Fruit fly (Drosophila melanogaster): ENCODE data around the gene Aduk.
A peak's percentile ranks its signal among the peaks of the same experiment; 100 is the strongest.

- TF ChIP-seq CG14711 (tag; optimal IDR thresholded peaks at IDR 0.05) (no peak), toe (GFP tag; optimal IDR thresholded peaks at IDR 0.05) (no peak), kay (GFP tag; ENCODE audit: borderline replicate concordance) (no peak), tj (GFP tag; optimal IDR thresholded peaks at IDR 0.05) (no peak), pad (GFP tag; optimal IDR thresholded peaks at IDR 0.05) (no peak), CG7101 (tag; optimal IDR thresholded peaks at IDR 0.05) (no peak), bab1 (GFP tag; optimal IDR thresholded peaks at IDR 0.05) (no peak), cic (GFP tag; optimal IDR thresholded peaks at IDR 0.05) (peak; percentile 58), CG7045 (GFP tag; optimal IDR thresholded peaks at IDR 0.05) (no peak), cnc (optimal IDR thresholded peaks at IDR 0.05) (no peak), Clk (GFP tag; optimal IDR thresholded peaks at IDR 0.05) (no peak), Mnt (GFP tag; optimal IDR thresholded peaks at IDR 0.05) (no peak), ovo (GFP tag; optimal IDR thresholded peaks at IDR 0.05) (no peak), CG33017 (tag; optimal IDR thresholded peaks at IDR 0.05) (no peak)
Observed at dm6 chr3R:9331861-9332260, 2.7 kb downstream of the Aduk start, which contains the start of gene CG16749.
